Worm (Caenorhabditis elegans) whole organism, mixed stage, embryonic: ENCODE results near the gene Y82E9BR.19.

Experiments used
- ces-1 ChIP-seq: fragments of 150-350 bp; optimal IDR thresholded peaks from 2 replicates; lab custom pipeline; 2014; ENCODE audit warnings: missing biosample characterization, missing genetic modification reagents, missing genetic modification characterization
- cnd-1 ChIP-seq: fragments of 200-800 bp; sonication (Bioruptor generic); optimal IDR thresholded peaks from 2 replicates; lab custom pipeline; 2018; ENCODE audit warnings: mild to moderate bottlenecking, missing genetic modification characterization, missing compliant biosample characterization
- lsy-2 ChIP-seq: fragments of 150-350 bp; optimal IDR thresholded peaks from 2 replicates; lab custom pipeline; 2014; ENCODE audit warnings: missing biosample characterization, missing genetic modification characterization
- mep-1 ChIP-seq: fragments of 150-350 bp; optimal IDR thresholded peaks from 2 replicates; lab custom pipeline; 2017; ENCODE audit warnings: missing biosample characterization, missing genetic modification reagents, missing genetic modification characterization, inconsistent platforms
- nhr-12 ChIP-seq: fragments of 150-350 bp; optimal IDR thresholded peaks from 2 replicates; lab custom pipeline; 2014; ENCODE audit warnings: missing biosample characterization, missing genetic modification characterization
- nhr-237 ChIP-seq: fragments of 150-350 bp; optimal IDR thresholded peaks from 2 replicates; lab custom pipeline; 2014; ENCODE audit warnings: missing biosample characterization, missing genetic modification characterization
- nhr-28 ChIP-seq: fragments of 150-350 bp; optimal IDR thresholded peaks from 2 replicates; lab custom pipeline; 2014; ENCODE audit warnings: missing biosample characterization, missing genetic modification characterization
- pha-4 ChIP-seq: fragments of 150-350 bp; optimal IDR thresholded peaks from 2 replicates; lab custom pipeline; 2018; ENCODE audit warnings: missing biosample characterization, missing genetic modification reagents, missing genetic modification characterization
- snpc-4 ChIP-seq: fragments of 150-350 bp; optimal IDR thresholded peaks from 2 replicates; lab custom pipeline; 2014; ENCODE audit warnings: missing biosample characterization, missing genetic modification characterization
- sptf-1 ChIP-seq: sonication (generic microtip); optimal IDR thresholded peaks from 2 replicates; lab custom pipeline; 2017; ENCODE audit warnings: mild to moderate bottlenecking, missing genetic modification characterization, moderate library complexity, missing compliant biosample characterization
- unc-62 ChIP-seq: fragments of 150-350 bp; optimal IDR thresholded peaks from 2 replicates; lab custom pipeline; 2014; ENCODE audit warnings: missing biosample characterization, missing genetic modification reagents, missing genetic modification characterization
- ztf-11 ChIP-seq: fragments of 150-350 bp; optimal IDR thresholded peaks from 2 replicates; lab custom pipeline; 2014; ENCODE audit warnings: missing biosample characterization, missing genetic modification characterization

DNA sequence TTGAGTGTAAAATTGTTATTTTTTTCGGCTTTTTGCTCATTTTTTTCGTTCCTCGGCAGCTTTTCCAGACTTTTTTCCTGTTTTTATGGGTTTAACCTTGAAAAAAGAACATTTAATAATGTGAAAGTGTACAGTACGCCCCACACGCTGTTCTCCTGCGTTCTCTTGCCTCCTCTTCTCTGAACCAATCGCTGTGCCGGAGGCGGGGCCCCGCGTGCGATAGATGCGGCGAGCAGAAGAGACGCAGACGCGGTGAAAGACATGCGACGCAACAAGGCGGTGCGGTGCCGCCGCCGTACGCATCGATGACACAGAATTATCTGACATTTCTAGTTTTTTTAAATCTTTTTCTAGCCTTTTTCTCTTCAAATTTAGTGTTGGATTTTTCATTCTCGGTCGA, 58.4 kb downstream of the Y82E9BR.19 start:
- TF ChIP-seq pha-4 (no peak), ztf-11 (tag; lab: Kevin White, UChicago) (no peak), lsy-2 (peak; percentile 92), nhr-12 (tag; lab: Kevin White, UChicago) (no peak), ces-1 (GFP tag; lab: Kevin White, UChicago) (no peak), mep-1 (tag; lab: Kevin White, UChicago) (no peak), snpc-4 (no peak), sptf-1 (tag; lab: Kevin White, UChicago) (no peak), cnd-1 (tag; lab: Kevin White, UChicago) (no peak), unc-62 (GFP tag; lab: Kevin White, UChicago) (no peak), nhr-28 (tag; lab: Kevin White, UChicago) (no peak), nhr-237 (tag; lab: Kevin White, UChicago) (no peak)
